Worm (Caenorhabditis elegans): ENCODE results near the gene dod-22.

The dod-22 gene

DNA sequence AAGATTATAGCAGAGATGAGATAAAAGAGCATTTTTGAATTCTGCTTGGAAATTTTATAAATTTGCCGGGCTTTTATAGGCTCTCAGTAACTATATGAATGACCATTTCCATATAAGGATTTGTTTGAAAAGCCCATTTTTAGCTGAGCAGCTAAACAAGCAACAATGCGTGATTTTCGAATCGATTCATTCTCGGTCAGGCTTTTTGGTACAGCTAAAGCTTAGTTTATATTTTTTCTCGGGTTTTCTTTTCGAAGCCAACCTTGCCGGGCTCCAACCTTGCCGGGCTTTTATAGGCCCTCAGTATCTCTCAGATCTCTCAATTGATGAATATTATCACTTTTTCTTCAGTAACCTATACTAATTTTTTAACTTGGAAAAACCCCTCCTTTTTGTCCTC is 40.8 kb upstream of the dod-22 start, which contains the start of gene srlf-4:
Gene srlf-4, minus strand, starts transcription at position 101 of the 400 bp plus-strand sequence.
- TF ChIP-seq nhr-28 (tag; optimal IDR thresholded peaks at IDR 0.05) (no peak), skn-1 (tag; optimal IDR thresholded peaks at IDR 0.05) (no peak), sdz-12 (GFP tag; optimal IDR thresholded peaks at IDR 0.05) (no peak), ZK546.5 (tag; optimal IDR thresholded peaks at IDR 0.05) (no peak), pha-4 (GFP tag; IDR thresholded peaks at IDR 0.05) (no peak), pha-4 (tag; optimal IDR thresholded peaks at IDR 0.05) (no peak), ZK337.2 (GFP tag; IDR thresholded peaks at IDR 0.05) (no peak), nhr-111 (GFP tag; optimal IDR thresholded peaks at IDR 0.05) (no peak), nhr-76 (tag; optimal IDR thresholded peaks at IDR 0.05) (no peak), hlh-30 (tag; optimal IDR thresholded peaks at IDR 0.05; ENCODE audit: insufficient read depth) (no peak), F26F4.8 (GFP tag; conservative IDR thresholded peaks at IDR 0.05) (no peak), ceh-20 (GFP tag; IDR thresholded peaks at IDR 0.05) (no peak), php-3 (GFP tag; IDR thresholded peaks at IDR 0.05) (no peak), hlh-11 (tag; optimal IDR thresholded peaks at IDR 0.05) (no peak), unc-62 (GFP tag; optimal IDR thresholded peaks at IDR 0.05 in 1 of 2) (no peak), unc-62 (tag; optimal IDR thresholded peaks at IDR 0.05) (no peak), ceh-44 (GFP tag; IDR thresholded peaks at IDR 0.05) (no peak), D1046.2 (GFP tag; IDR thresholded peaks at IDR 0.05) (no peak), lir-3 (tag; optimal IDR thresholded peaks at IDR 0.05) (no peak), Y75B8A.6 (GFP tag; IDR thresholded peaks at IDR 0.05) (no peak), hmg-1.1 (GFP tag; IDR thresholded peaks at IDR 0.05) (no peak)

DNA sequence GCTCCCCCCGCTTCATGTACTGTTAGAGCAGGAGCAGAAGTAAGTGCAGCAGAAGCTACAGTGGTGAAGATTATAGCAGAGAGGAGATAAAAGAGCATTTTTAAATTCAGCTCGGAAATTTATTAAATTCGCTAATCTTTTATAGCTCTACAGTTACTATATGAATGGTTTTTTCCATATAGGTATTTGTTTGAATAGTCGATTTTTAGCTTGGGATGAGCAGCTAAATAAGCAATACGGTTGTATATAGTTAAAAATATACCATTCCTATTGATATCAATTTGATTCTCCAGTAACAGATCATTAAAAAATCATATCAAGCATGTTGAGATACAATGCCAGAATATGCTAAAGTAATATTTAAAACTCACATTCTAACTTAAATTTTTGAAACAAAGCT is 38.5 kb upstream of the dod-22 start, which contains the start of gene srlf-5:
Gene srlf-5, minus strand, starts transcription at position 101 of the 400 bp plus-strand sequence.
- TF ChIP-seq zfp-2 (tag; optimal IDR thresholded peaks at IDR 0.05) (no peak), Y48G9A.11 (GFP tag; IDR thresholded peaks at IDR 0.05) (no peak), ceh-44 (GFP tag; IDR thresholded peaks at IDR 0.05) (no peak), unc-39 (tag; optimal IDR thresholded peaks at IDR 0.05) (no peak), lin-1 (GFP tag; IDR thresholded peaks at IDR 0.05) (no peak), lin-38 (GFP tag; IDR thresholded peaks at IDR 0.05) (no peak), zip-2 (tag; optimal IDR thresholded peaks at IDR 0.05) (no peak), T20F7.1 (GFP tag; optimal IDR thresholded peaks at IDR 0.05) (no peak), dmd-6 (GFP tag; IDR thresholded peaks at IDR 0.05) (no peak), nhr-77 (tag; optimal IDR thresholded peaks at IDR 0.05) (no peak), lin-39 (tag; optimal IDR thresholded peaks at IDR 0.05) (no peak), nhr-11 (tag; optimal IDR thresholded peaks at IDR 0.05) (no peak), set-16 (GFP tag; IDR thresholded peaks at IDR 0.05) (no peak)

ce11 chrIV:12936221-12936776 is 28.9 kb upstream of the dod-22 start, which contains the start of the genes cld-1 and dod-21:
Gene cld-1 (minus strand): TSS chrIV:12936271.
Gene dod-21 (plus strand): TSS chrIV:12936738.
- TF ChIP-seq nhr-28 (tag; optimal IDR thresholded peaks at IDR 0.05) (peak; percentile 47), madf-9 (GFP tag; conservative IDR thresholded peaks at IDR 0.05) (no peak), php-3 (GFP tag; IDR thresholded peaks at IDR 0.05) (peak; percentile 48; the same call in 1 of the 2 replicates), T20F7.1 (GFP tag; optimal IDR thresholded peaks at IDR 0.05) (no peak), attf-4 (tag; optimal IDR thresholded peaks at IDR 0.05) (no peak), nhr-48 (tag; optimal IDR thresholded peaks at IDR 0.05) (no peak), daf-16 (GFP tag; optimal IDR thresholded peaks at IDR 0.05) (no peak), daf-16 (tag; optimal IDR thresholded peaks at IDR 0.05) (peak; percentile 47), ztf-7 (tag; optimal IDR thresholded peaks at IDR 0.05) (no peak), egl-27 (tag; optimal IDR thresholded peaks at IDR 0.05) (no peak), hlh-30 (tag; optimal IDR thresholded peaks at IDR 0.05; ENCODE audit: insufficient read depth) (no peak), nhr-6 (tag; optimal IDR thresholded peaks at IDR 0.05) (no peak), pqm-1 (tag; optimal IDR thresholded peaks at IDR 0.05) (peak; percentile 31), lsy-2 (tag; optimal IDR thresholded peaks at IDR 0.05) (no peak), mdt-29 (GFP tag; IDR thresholded peaks at IDR 0.05) (no peak), hmg-1.1 (GFP tag; IDR thresholded peaks at IDR 0.05) (no peak), lin-1 (GFP tag; IDR thresholded peaks at IDR 0.05) (0 out of 2 replicates have a peak, but pooled peaks have one; percentile 20), lin-13 (GFP tag; optimal IDR thresholded peaks at IDR 0.05) (no peak), hlh-11 (tag; optimal IDR thresholded peaks at IDR 0.05) (peak; percentile 83), saeg-2 (GFP tag; IDR thresholded peaks at IDR 0.05) (no peak), lin-29 (GFP tag; IDR thresholded peaks at IDR 0.05) (no peak), tag-97 (GFP tag; IDR thresholded peaks at IDR 0.05) (no peak), zfp-2 (tag; optimal IDR thresholded peaks at IDR 0.05) (no peak), tra-1 (GFP tag; IDR thresholded peaks at IDR 0.05) (no peak), ceh-82 (tag; optimal IDR thresholded peaks at IDR 0.05) (no peak), unc-39 (tag; optimal IDR thresholded peaks at IDR 0.05) (no peak)
